Fruit fly (Drosophila melanogaster) whole organism: ENCODE results near the gene Gr22a.

ENCODE experiments used
- Dll ChIP-seq: fragments of >200 bp; optimal IDR thresholded peaks from 2 replicates; lab custom pipeline; 2017
- EcR ChIP-seq, 2 experiments: fragments of >200 bp; optimal IDR thresholded peaks; 2 replicates each; lab custom pipeline; 2017; ENCODE audit warnings: missing biosample characterization in 2 of 2, missing genetic modification characterization in 2 of 2, missing genetic modification reagents in 2 of 2
- psq ChIP-seq: fragments of >200 bp; optimal IDR thresholded peaks from 2 replicates; lab custom pipeline; 2017

- TF ChIP-seq Dll (no peak), psq (lab: Kevin White, UChicago) (no peak), EcR (GFP tag; optimal IDR thresholded peaks at IDR 0.05; lab: Kevin White, UChicago) (no peak)
Measured at dm6 chr2L:1756351-1756750, 38.4 kb downstream of the Gr22a start, which contains the start of gene Gr22f.
